Worm (Caenorhabditis elegans) whole organism, late embryonic: ENCODE measurements around the gene cyn-1.

Source experiments
- ceh-30 ChIP-seq: fragments of 150-350 bp; optimal IDR thresholded peaks from 2 replicates; lab custom pipeline; 2014; ENCODE audit warnings: missing biosample characterization, missing genetic modification characterization
- pha-4 ChIP-seq: fragments of 150-350 bp; optimal IDR thresholded peaks from 2 replicates; lab custom pipeline; 2018; ENCODE audit warnings: missing biosample characterization, missing genetic modification reagents, missing genetic modification characterization
- pros-1 ChIP-seq: fragments of 150-350 bp; optimal IDR thresholded peaks from 2 replicates; lab custom pipeline; 2014; ENCODE audit warnings: missing biosample characterization, missing genetic modification reagents, missing genetic modification characterization
- tbx-2 ChIP-seq: sonication (generic microtip); optimal IDR thresholded peaks from 2 replicates; lab custom pipeline; 2016; ENCODE audit warnings: missing genetic modification characterization, missing compliant biosample characterization

DNA sequence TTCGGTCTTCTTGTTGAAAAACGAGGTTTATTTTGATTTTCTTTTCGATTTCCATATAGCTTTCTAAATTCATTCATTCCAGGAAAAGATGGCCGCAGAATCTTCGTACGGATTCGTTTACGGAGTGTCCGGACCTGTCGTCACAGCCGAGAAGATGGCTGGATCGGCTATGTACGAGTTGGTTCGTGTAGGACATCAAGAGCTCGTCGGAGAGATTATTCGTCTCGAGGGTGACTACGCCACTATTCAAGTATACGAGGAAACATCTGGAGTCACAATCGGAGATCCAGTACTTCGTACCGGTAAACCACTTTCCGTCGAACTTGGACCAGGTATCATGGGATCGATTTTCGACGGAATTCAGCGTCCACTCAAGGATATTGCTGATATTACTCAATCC lies 4.2 kb upstream of the cyn-1 start, which contains the start of gene vha-13:
- TF ChIP-seq tbx-2 (tag; lab: Kevin White, UChicago) = no peak
- TF ChIP-seq pha-4 = no peak
- TF ChIP-seq pros-1 = no peak
- no peak for TF ChIP-seq ceh-30
